Worm (Caenorhabditis elegans): ENCODE results near the gene F45E10.2.

ce11 chrII:11012532-11013179 is 42.5 kb downstream of the F45E10.2 start:
- TF ChIP-seq F13H6.1 (tag; optimal IDR thresholded peaks at IDR 0.05) (no peak), rnt-1 (tag; optimal IDR thresholded peaks at IDR 0.05) (no peak), unc-55 (GFP tag; optimal IDR thresholded peaks at IDR 0.05) (no peak), syd-9 (tag; optimal IDR thresholded peaks at IDR 0.05) (no peak), pqm-1 (tag; optimal IDR thresholded peaks at IDR 0.05) (no peak), hlh-13 (GFP tag; optimal IDR thresholded peaks at IDR 0.05) (no peak), npax-4 (tag; optimal IDR thresholded peaks at IDR 0.05) (no peak), unc-3 (GFP tag; conservative IDR thresholded peaks at IDR 0.05) (no peak), unc-3 (tag; optimal IDR thresholded peaks at IDR 0.05) (no peak), ceh-24 (tag; optimal IDR thresholded peaks at IDR 0.05) (no peak)

All from whole organism, late embryonic.